Fruit fly (Drosophila melanogaster): ENCODE data around the gene msl-1.

Gene msl-1

dm6 chr2L:18695404-18695804 is 6.8 kb upstream of the msl-1 start, which contains the start of the genes CG10383 and CG10338 (continued):
- TF ChIP-seq en (GFP tag; optimal IDR thresholded peaks at IDR 0.05): peak; percentile 24
- TF ChIP-seq Ssrp (tag; optimal IDR thresholded peaks at IDR 0.05): peak; percentile 72
- peak; percentile 77 for TF ChIP-seq caup (GFP tag; optimal IDR thresholded peaks at IDR 0.05; ENCODE audit: severe bottlenecking)
- peak; percentile 93 for TF ChIP-seq CHES-1-like (GFP tag; optimal IDR thresholded peaks at IDR 0.05)
- peak; percentile 69 for TF ChIP-seq cato (GFP tag; optimal IDR thresholded peaks at IDR 0.05; ENCODE audit: borderline replicate concordance)
- TF ChIP-seq HLH4C (GFP tag; IDR thresholded peaks at IDR 0.05; ENCODE audit: partially characterized antibody): peak; percentile 44; the same call in 2 of the 3 replicates
- no peak for TF ChIP-seq CkIIα-i1 (GFP tag; IDR thresholded peaks at IDR 0.05)
- TF ChIP-seq CG15479 (GFP tag; optimal IDR thresholded peaks at IDR 0.05): no peak
- peak; percentile 62 for TF ChIP-seq Neu2 (GFP tag; optimal IDR thresholded peaks at IDR 0.05; ENCODE audit: borderline replicate concordance)
- TF ChIP-seq CG8089 (GFP tag; optimal IDR thresholded peaks at IDR 0.05): peak; percentile 82
- TF ChIP-seq Hmx (GFP tag; optimal IDR thresholded peaks at IDR 0.05): peak; percentile 66
- peak; percentile 83 for TF ChIP-seq az2 (GFP tag; optimal IDR thresholded peaks at IDR 0.05)
- peak; percentile 94 for TF ChIP-seq klu (GFP tag; IDR thresholded peaks at IDR 0.05)
- TF ChIP-seq dmrt11E (tag; optimal IDR thresholded peaks at IDR 0.05): peak; percentile 57
- peak; percentile 58 for TF ChIP-seq CG15601 (tag; optimal IDR thresholded peaks at IDR 0.05)
- peak; percentile 76 for TF ChIP-seq CG31224 (GFP tag; IDR thresholded peaks at IDR 0.05)
- peak; percentile 8 for TF ChIP-seq CTCF (GFP tag; optimal IDR thresholded peaks at IDR 0.05)
- peak; percentile 31 for TF ChIP-seq CG7928 (GFP tag; optimal IDR thresholded peaks at IDR 0.05)
- no peak for TF ChIP-seq Hr78 (GFP tag; optimal IDR thresholded peaks at IDR 0.05)
- peak; percentile 76 for TF ChIP-seq CG12744 (GFP tag; optimal IDR thresholded peaks at IDR 0.05)
- TF ChIP-seq emc (GFP tag; optimal IDR thresholded peaks at IDR 0.05): peak; percentile 82
- TF ChIP-seq CG6791 (GFP tag; IDR thresholded peaks at IDR 0.05; ENCODE audit: partially characterized antibody): no peak
- TF ChIP-seq CG2678 (tag; optimal IDR thresholded peaks at IDR 0.05): peak; percentile 79
- peak; percentile 93 for TF ChIP-seq Xbp1 (GFP tag; optimal IDR thresholded peaks at IDR 0.05)
- peak; percentile 80 for TF ChIP-seq Abd-B (GFP tag; optimal IDR thresholded peaks at IDR 0.05)
- TF ChIP-seq chm (GFP tag; IDR thresholded peaks at IDR 0.05): peak; percentile 89
- no peak for TF ChIP-seq eve (GFP tag; optimal IDR thresholded peaks at IDR 0.05)
- peak; percentile 78 for TF ChIP-seq CG10209 (GFP tag; optimal IDR thresholded peaks at IDR 0.05)
- TF ChIP-seq mld (GFP tag; IDR thresholded peaks at IDR 0.05; ENCODE audit: partially characterized antibody): no peak
- TF ChIP-seq mam (GFP tag; optimal IDR thresholded peaks at IDR 0.05): peak; percentile 94
- TF ChIP-seq gfzf (GFP tag; optimal IDR thresholded peaks at IDR 0.05): peak; percentile 77
- peak; percentile 82 for TF ChIP-seq CG17385 (GFP tag; optimal IDR thresholded peaks at IDR 0.05)
- TF ChIP-seq dpn (GFP tag; optimal IDR thresholded peaks at IDR 0.05): peak; percentile 89 to 93
- peak; percentile 58 for TF ChIP-seq CG4854 (GFP tag; optimal IDR thresholded peaks at IDR 0.05)
- TF ChIP-seq kah (GFP tag; optimal IDR thresholded peaks at IDR 0.05): peak; percentile 13
- peak; percentile 60 for TF ChIP-seq CG31365 (tag; optimal IDR thresholded peaks at IDR 0.05)
- peak; percentile 80 for TF ChIP-seq CG7839 (tag; optimal IDR thresholded peaks at IDR 0.05)
- no peak for TF ChIP-seq Lpt (GFP tag; optimal IDR thresholded peaks at IDR 0.05)

dm6 chr2L:18694724-18695105 is 6.1 kb upstream of the msl-1 start:
- peak; percentile 69 for TF ChIP-seq Ptx1 (GFP tag; IDR thresholded peaks at IDR 0.05)
- TF ChIP-seq CkIIα-i1 (GFP tag; IDR thresholded peaks at IDR 0.05): no peak
- no peak for TF ChIP-seq hbn (GFP tag; IDR thresholded peaks at IDR 0.05; ENCODE audit: partially characterized antibody)
- TF ChIP-seq grau (tag; optimal IDR thresholded peaks at IDR 0.05): peak; percentile 14
- no peak for TF ChIP-seq ewg (GFP tag; optimal IDR thresholded peaks at IDR 0.05)
- TF ChIP-seq nmo (GFP tag; optimal IDR thresholded peaks at IDR 0.05): no peak
- peak; percentile 6 for TF ChIP-seq CG9609 (GFP tag; optimal IDR thresholded peaks at IDR 0.05)
- peak; percentile 48 for TF ChIP-seq az2 (GFP tag; optimal IDR thresholded peaks at IDR 0.05)
- TF ChIP-seq eve (GFP tag; optimal IDR thresholded peaks at IDR 0.05): no peak
- peak; percentile 76 for TF ChIP-seq gem (tag; optimal IDR thresholded peaks at IDR 0.05)
- TF ChIP-seq CG17829 (tag; optimal IDR thresholded peaks at IDR 0.05): no peak
- TF ChIP-seq CG18262 (tag; optimal IDR thresholded peaks at IDR 0.05): no peak
- TF ChIP-seq pros (GFP tag; optimal IDR thresholded peaks at IDR 0.05): no peak
- TF ChIP-seq CG17802 (tag; optimal IDR thresholded peaks at IDR 0.05): no peak
- TF ChIP-seq CG14667 (GFP tag; IDR thresholded peaks at IDR 0.05): 0 out of 2 replicates have a peak, but pooled peaks have one; percentile 16
- no peak for TF ChIP-seq caup (GFP tag; optimal IDR thresholded peaks at IDR 0.05; ENCODE audit: severe bottlenecking)
- no peak for TF ChIP-seq maf-S (GFP tag; optimal IDR thresholded peaks at IDR 0.05)
